Fruit fly (Drosophila melanogaster) whole organism, wandering third instar larva: ENCODE data around the gene Or22a.

ENCODE experiments used
- CrebA ChIP-seq: fragments of 200-800 bp; sonication (Bioruptor generic); optimal IDR thresholded peaks from 2 replicates; lab custom pipeline; 2016; ENCODE audit warnings: missing biosample characterization, mild to moderate bottlenecking, missing genetic modification characterization, borderline replicate concordance
- Hr83 ChIP-seq: fragments of 200-300 bp; sonication (Bioruptor generic); optimal IDR thresholded peaks from 2 replicates; lab custom pipeline; 2016; ENCODE audit warnings: missing biosample characterization, mild to moderate bottlenecking, missing genetic modification characterization, moderate library complexity; ENCODE audit not compliant: poor library complexity, severe bottlenecking
- Myc ChIP-seq: fragments of >200 bp; optimal IDR thresholded peaks from 2 replicates; lab custom pipeline; 2017
- OdsH ChIP-seq: fragments of 200-800 bp; sonication (Bioruptor generic); optimal IDR thresholded peaks from 2 replicates; lab custom pipeline; 2016; ENCODE audit warnings: missing biosample characterization, mild to moderate bottlenecking, missing genetic modification characterization
- Rel ChIP-seq, 2 experiments: fragments of 200-800 bp; sonication (Bioruptor generic) in 1 of 2; optimal IDR thresholded peaks; 2 replicates in 1 of 2; 3 replicates in 1 of 2; lab custom pipeline; 2016 to 2019; ENCODE audit warnings: mild to moderate bottlenecking in 2 of 2, missing biosample characterization in 2 of 2, missing genetic modification characterization in 2 of 2, moderate library complexity in 1 of 2
- br ChIP-seq: fragments of 200-800 bp; sonication (Bioruptor generic); optimal IDR thresholded peaks from 2 replicates; lab custom pipeline; 2016; ENCODE audit warnings: missing biosample characterization, missing genetic modification characterization
- dl ChIP-seq, 2 experiments: fragments of 175-275, 200-275 bp in 1 of 2; fragments of 200-275 bp in 1 of 2; sonication (Bioruptor generic); optimal IDR thresholded peaks; lab custom pipeline; 2018; ENCODE audit warnings: mild to moderate bottlenecking in 2 of 2, missing biosample characterization in 2 of 2, missing genetic modification characterization in 2 of 2, moderate library complexity in 2 of 2; ENCODE audit not compliant: partially characterized antibody in 2 of 2, insufficient read depth in 1 of 2
- fru ChIP-seq: fragments of 200-800 bp; sonication (Bioruptor generic); optimal IDR thresholded peaks from 3 replicates; lab custom pipeline; 2016; ENCODE audit warnings: missing biosample characterization, mild to moderate bottlenecking, missing genetic modification characterization
- lola ChIP-seq: fragments of >200 bp; optimal IDR thresholded peaks from 2 replicates; lab custom pipeline; 2017; ENCODE audit warnings: missing biosample characterization, missing genetic modification characterization
- psq ChIP-seq: fragments of 200-800 bp; sonication (Bioruptor generic); optimal IDR thresholded peaks from 3 replicates; lab custom pipeline; 2017; ENCODE audit warnings: missing biosample characterization, mild to moderate bottlenecking, missing genetic modification characterization, moderate library complexity
- usp ChIP-seq: fragments of >200 bp; optimal IDR thresholded peaks from 2 replicates; lab custom pipeline; 2017; ENCODE audit warnings: missing biosample characterization, missing genetic modification characterization

DNA sequence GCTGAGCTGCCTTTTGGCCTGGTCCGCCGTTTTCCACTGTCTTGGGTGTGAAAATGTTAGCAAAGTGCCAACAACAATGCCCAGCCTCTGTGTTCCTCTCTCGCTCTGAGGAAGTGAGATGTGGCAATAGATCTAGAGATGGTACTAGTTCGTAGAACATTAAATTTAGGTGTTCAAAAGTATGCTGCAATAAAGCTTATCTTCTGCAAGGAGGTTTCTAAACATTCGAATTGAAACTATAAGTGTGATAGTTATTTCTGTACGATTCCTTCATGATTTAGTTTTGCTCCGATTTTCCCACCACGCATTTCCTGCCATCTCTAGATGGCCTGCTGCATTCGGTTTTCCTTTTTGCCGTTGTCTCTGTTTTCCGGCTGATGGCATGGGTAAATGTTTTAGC is 41.8 kb upstream of the Or22a start:
- TF ChIP-seq psq (GFP tag; lab: Kevin White, UChicago) (no peak), usp (GFP tag; lab: Kevin White, UChicago) (no peak), OdsH (GFP tag; lab: Kevin White, UChicago) (no peak), br (GFP tag; lab: Kevin White, UChicago) (no peak), Rel (GFP tag; optimal IDR thresholded peaks at IDR 0.05; lab: Kevin White, UChicago) (no peak), Rel (tag; optimal IDR thresholded peaks at IDR 0.05; lab: Kevin White, UChicago) (no peak), Myc (no peak), dl (GFP tag; optimal IDR thresholded peaks at IDR 0.05; lab: Kevin White, UChicago; ENCODE audit: insufficient read depth in 1 of 2, partially characterized antibody in 2 of 2) (no peak), CrebA (GFP tag; lab: Kevin White, UChicago) (no peak), Hr83 (GFP tag; lab: Kevin White, UChicago) (no peak), lola (GFP tag; lab: Kevin White, UChicago) (no peak), fru (GFP tag; lab: Kevin White, UChicago) (no peak)
